Fruit fly (Drosophila melanogaster): ENCODE measurements around the gene dnt.

- TF ChIP-seq CG8159 (tag; optimal IDR thresholded peaks at IDR 0.05) (no peak), CG17806 (tag; optimal IDR thresholded peaks at IDR 0.05) (no peak), CG14655 (GFP tag; optimal IDR thresholded peaks at IDR 0.05) (no peak), CG13204 (GFP tag; optimal IDR thresholded peaks at IDR 0.05) (no peak)
Measured at dm6 chr2L:19364075-19364474, 1.0 kb upstream of the dnt start, which contains the start of gene CG13086.
